Fruit fly (Drosophila melanogaster): ENCODE measurements around the gene Cyp4ac3.

DNA sequence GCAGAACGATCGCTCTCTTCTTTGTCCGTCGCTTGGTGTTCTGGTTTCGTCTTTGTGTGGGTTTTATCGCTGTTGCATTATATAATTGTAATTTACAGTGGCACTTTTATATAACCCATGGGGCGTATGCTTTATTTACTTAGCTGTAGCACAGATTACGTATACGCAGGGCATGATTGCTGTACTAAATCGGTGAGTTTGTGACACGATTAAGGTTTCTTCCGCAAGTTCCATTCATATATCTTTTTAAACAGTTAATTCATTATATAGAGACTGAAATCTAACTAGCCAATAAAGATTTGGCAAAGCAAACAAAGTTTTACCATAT is 26.9 kb downstream of the Cyp4ac3 start:
- TF ChIP-seq CG7101 (tag; optimal IDR thresholded peaks at IDR 0.05): no peak
- TF ChIP-seq kay (GFP tag; ENCODE audit: borderline replicate concordance): no peak

Data from whole organism, adult.